Worm (Caenorhabditis elegans) whole organism, L2 larva: ENCODE data around the gene F55G11.2.
A peak's percentile ranks its signal among the peaks of the same experiment; 100 is the strongest.

Experiments used
- C34F6.9 ChIP-seq: fragments of 150-350 bp; optimal IDR thresholded peaks from 2 replicates; lab custom pipeline; 2014; ENCODE audit warnings: missing biosample characterization, missing genetic modification characterization
- F13H6.1 ChIP-seq: sonication (generic microtip); optimal IDR thresholded peaks from 2 replicates; lab custom pipeline; 2016; ENCODE audit warnings: missing genetic modification characterization, missing compliant biosample characterization
- R02D3.7 ChIP-seq: fragments of 150-350 bp; optimal IDR thresholded peaks from 2 replicates; lab custom pipeline; 2014; ENCODE audit warnings: missing biosample characterization, missing genetic modification characterization
- alr-1 ChIP-seq: fragments of 150-350 bp; optimal IDR thresholded peaks from 2 replicates; lab custom pipeline; 2014; ENCODE audit warnings: missing biosample characterization, missing genetic modification characterization
- blmp-1 ChIP-seq: sonication (generic microtip); optimal IDR thresholded peaks from 2 replicates; lab custom pipeline; 2017; ENCODE audit warnings: missing genetic modification characterization, mild to moderate bottlenecking, missing compliant biosample characterization, antibody characterized with exemption, moderate library complexity; ENCODE audit not compliant: insufficient read depth
- crh-2 ChIP-seq: sonication (generic microtip); optimal IDR thresholded peaks from 2 replicates; lab custom pipeline; 2017; ENCODE audit warnings: missing biosample characterization, missing genetic modification characterization
- dmd-4 ChIP-seq: sonication (generic microtip); optimal IDR thresholded peaks from 2 replicates; lab custom pipeline; 2017; ENCODE audit warnings: missing biosample characterization, missing genetic modification characterization
- elt-1 ChIP-seq: fragments of 150-350 bp; optimal IDR thresholded peaks from 2 replicates; lab custom pipeline; 2014; ENCODE audit warnings: missing biosample characterization, missing genetic modification characterization
- elt-3 ChIP-seq: sonication (generic microtip); optimal IDR thresholded peaks from 2 replicates; lab custom pipeline; 2017; ENCODE audit warnings: missing biosample characterization, missing genetic modification characterization
- fos-1 ChIP-seq: fragments of 150-350 bp; optimal IDR thresholded peaks from 2 replicates; lab custom pipeline; 2014; ENCODE audit warnings: missing biosample characterization, missing genetic modification characterization
- lsy-2 ChIP-seq, 2 experiments: fragments of 150-350 bp in 1 of 2; sonication (generic microtip) in 1 of 2; optimal IDR thresholded peaks; 2 replicates each; lab custom pipeline; 2014 to 2017; ENCODE audit warnings: missing biosample characterization in 2 of 2, missing genetic modification characterization in 2 of 2
- mbf-1 ChIP-seq: sonication (generic microtip); optimal IDR thresholded peaks from 2 replicates; lab custom pipeline; 2017; ENCODE audit warnings: missing biosample characterization, missing genetic modification characterization
- nhr-10 ChIP-seq: sonication (generic microtip); optimal IDR thresholded peaks from 2 replicates; lab custom pipeline; 2017; ENCODE audit warnings: missing biosample characterization, missing genetic modification characterization
- nhr-11 ChIP-seq: fragments of 150-350 bp; optimal IDR thresholded peaks from 2 replicates; lab custom pipeline; 2014; ENCODE audit warnings: missing biosample characterization, missing genetic modification characterization
- nhr-12 ChIP-seq: fragments of 150-350 bp; optimal IDR thresholded peaks from 2 replicates; lab custom pipeline; 2014; ENCODE audit warnings: missing biosample characterization, missing genetic modification characterization
- nhr-21 ChIP-seq: fragments of 150-350 bp; optimal IDR thresholded peaks from 2 replicates; lab custom pipeline; 2014; ENCODE audit warnings: missing biosample characterization, missing genetic modification characterization
- nhr-23 ChIP-seq: fragments of 150-350 bp; optimal IDR thresholded peaks from 2 replicates; lab custom pipeline; 2014; ENCODE audit warnings: missing biosample characterization, missing genetic modification reagents, missing genetic modification characterization
- nhr-237 ChIP-seq: fragments of 150-350 bp; optimal IDR thresholded peaks from 2 replicates; lab custom pipeline; 2014; ENCODE audit warnings: missing biosample characterization, missing genetic modification characterization
- nhr-25 ChIP-seq: fragments of 150-350 bp; sonication (generic microtip); optimal IDR thresholded peaks from 3 replicates; lab custom pipeline; 2014; ENCODE audit warnings: missing biosample characterization, missing genetic modification characterization
- nhr-6 ChIP-seq: fragments of 150-350 bp; optimal IDR thresholded peaks from 2 replicates; lab custom pipeline; 2014; ENCODE audit warnings: missing biosample characterization, missing genetic modification characterization
- sem-4 ChIP-seq: fragments of 150-350 bp; optimal IDR thresholded peaks from 2 replicates; lab custom pipeline; 2014; ENCODE audit warnings: missing biosample characterization, missing genetic modification reagents, missing genetic modification characterization
- sma-3 ChIP-seq: sonication (generic microtip); optimal IDR thresholded peaks from 2 replicates; lab custom pipeline; 2016; ENCODE audit warnings: missing genetic modification reagents, missing genetic modification characterization, missing compliant biosample characterization
- sma-9 ChIP-seq, 2 experiments: fragments of 150-350 bp in 1 of 2; sonication (generic microtip) in 1 of 2; optimal IDR thresholded peaks; 2 replicates each; lab custom pipeline; 2014 to 2016; ENCODE audit warnings: missing genetic modification characterization in 2 of 2, mild to moderate bottlenecking in 1 of 2, missing biosample characterization in 1 of 2, missing compliant biosample characterization in 1 of 2, missing genetic modification reagents in 1 of 2, moderate library complexity in 1 of 2
- unc-39 ChIP-seq: fragments of 150-350 bp; optimal IDR thresholded peaks from 2 replicates; lab custom pipeline; 2014; ENCODE audit warnings: missing biosample characterization, missing genetic modification characterization
- ztf-1 ChIP-seq: fragments of 200-800 bp; sonication (Bioruptor generic); conservative IDR thresholded peaks from 2 replicates; pipeline ENCODE4 v1.3.6; 2022; ENCODE audit warnings: missing genetic modification characterization, missing compliant biosample characterization
- ztf-4 ChIP-seq: fragments of 150-350 bp; optimal IDR thresholded peaks from 2 replicates; lab custom pipeline; 2014; ENCODE audit warnings: missing biosample characterization, missing genetic modification characterization

F55G11.2 gene

DNA sequence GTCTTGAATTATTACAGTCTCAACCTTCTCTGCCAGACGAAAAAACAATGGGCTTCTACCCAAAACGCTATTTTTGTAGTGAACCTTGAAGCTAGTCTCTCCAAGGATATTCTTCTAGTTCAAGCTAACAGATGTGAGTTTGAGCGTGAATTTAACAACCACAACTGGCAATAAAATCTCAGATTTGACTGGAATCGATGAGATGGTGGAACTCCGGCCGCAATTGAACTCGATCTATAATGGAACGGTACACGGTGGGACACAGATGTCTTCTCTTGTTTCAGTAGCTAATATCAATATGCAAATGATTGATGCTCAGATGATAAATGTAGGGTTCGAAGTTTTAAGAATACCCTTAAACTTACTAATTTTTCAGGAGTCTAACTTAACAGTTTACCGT lies 8.6 kb upstream of the F55G11.2 start:
- TF ChIP-seq lsy-2 (tag; optimal IDR thresholded peaks at IDR 0.05; lab: Kevin White, UChicago) (no peak), elt-1 (tag; lab: Kevin White, UChicago) (no peak), fos-1 (tag; lab: Kevin White, UChicago) (no peak), sma-9 (GFP tag; optimal IDR thresholded peaks at IDR 0.05; lab: Kevin White, UChicago) (no peak), sma-9 (tag; optimal IDR thresholded peaks at IDR 0.05; lab: Kevin White, UChicago) (no peak), sma-3 (GFP tag; lab: Kevin White, UChicago) (no peak), crh-2 (tag; lab: Kevin White, UChicago) (no peak), alr-1 (tag; lab: Kevin White, UChicago) (no peak)

DNA sequence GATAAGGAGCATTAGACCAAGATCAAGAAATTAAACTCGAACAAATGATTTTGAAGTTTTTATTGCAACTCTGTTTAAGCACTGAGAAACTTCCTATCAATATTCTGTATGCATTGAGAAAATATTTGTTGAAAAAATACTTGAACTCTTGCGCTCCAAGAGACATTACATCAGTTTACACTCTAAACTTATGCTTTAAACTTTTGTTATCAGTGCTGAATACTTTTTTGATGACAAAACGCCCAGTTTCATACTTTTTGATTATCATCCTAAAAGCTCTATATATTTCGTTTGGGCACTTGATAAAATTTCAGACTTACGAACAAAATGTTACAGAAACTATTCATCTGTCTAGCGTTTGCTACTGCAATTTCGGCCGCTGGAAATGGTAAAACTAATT lies 6.9 kb upstream of the F55G11.2 start, which contains the start of gene dod-17:
dod-17 (plus strand) TSS at position 323 of the 400 bp plus-strand sequence.
- peak; percentile 56 for TF ChIP-seq fos-1 (tag; lab: Kevin White, UChicago)
- no peak for TF ChIP-seq crh-2 (tag; lab: Kevin White, UChicago)
- TF ChIP-seq nhr-11: no peak
- TF ChIP-seq dmd-4 (tag; lab: Kevin White, UChicago): no peak
- TF ChIP-seq C34F6.9 (tag; lab: Kevin White, UChicago): no peak

DNA sequence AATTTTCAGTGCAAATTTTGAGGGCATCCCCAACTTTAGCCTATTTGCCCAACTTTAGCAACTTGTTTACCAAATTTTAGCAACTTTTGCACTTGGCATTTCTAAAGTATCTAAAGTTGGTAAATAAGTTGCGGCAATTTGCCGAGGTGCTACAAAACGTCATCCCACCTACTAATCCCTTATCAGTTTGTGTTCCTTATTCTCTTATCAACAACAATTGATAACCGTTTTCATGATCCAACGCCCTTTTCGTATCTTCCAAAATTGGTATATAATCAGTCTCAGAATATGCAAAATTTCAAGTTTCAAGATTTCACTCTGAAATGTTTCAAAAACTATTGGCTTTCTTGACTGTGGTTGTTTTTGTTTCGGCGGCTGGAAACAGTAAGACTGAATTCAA lies 4.2 kb upstream of the F55G11.2 start, which contains the start of gene F55G11.4:
F55G11.4 (plus strand) TSS at position 289 of the 400 bp plus-strand sequence.
- TF ChIP-seq sma-9 (GFP tag; optimal IDR thresholded peaks at IDR 0.05; lab: Kevin White, UChicago): peak; percentile 10
- no peak for TF ChIP-seq sma-9 (tag; optimal IDR thresholded peaks at IDR 0.05; lab: Kevin White, UChicago)
- peak; percentile 43 for TF ChIP-seq fos-1 (tag; lab: Kevin White, UChicago)
- no peak for TF ChIP-seq nhr-12 (tag; lab: Kevin White, UChicago)
- no peak for TF ChIP-seq R02D3.7 (tag; lab: Kevin White, UChicago)
- TF ChIP-seq nhr-6: no peak
- no peak for TF ChIP-seq nhr-23
- TF ChIP-seq, all 48 proteins: peak for 2

DNA sequence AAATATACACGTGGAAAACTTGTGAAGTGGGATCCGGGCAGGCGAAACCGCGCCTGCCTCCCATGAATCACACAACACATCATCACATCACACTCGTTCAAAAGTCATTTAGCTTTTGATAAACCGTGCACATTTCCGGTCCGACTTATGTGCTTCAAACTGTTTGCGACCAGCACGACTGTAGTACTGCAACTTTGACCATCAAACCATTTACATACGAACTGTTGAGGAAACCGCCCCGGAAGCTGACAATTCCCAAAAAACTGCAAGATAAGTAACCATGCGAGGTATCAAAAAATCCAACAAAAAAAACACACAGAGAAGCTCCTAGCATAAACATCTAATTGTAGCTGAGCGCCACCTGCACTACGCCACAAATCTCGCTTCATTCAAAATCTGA lies 3.7 kb upstream of the F55G11.2 start:
- TF ChIP-seq lsy-2 (tag; optimal IDR thresholded peaks at IDR 0.05; lab: Kevin White, UChicago) (no peak), R02D3.7 (tag; lab: Kevin White, UChicago) (no peak), blmp-1 (no peak), unc-39 (tag; lab: Kevin White, UChicago) (no peak), mbf-1 (tag; lab: Kevin White, UChicago) (no peak), nhr-237 (tag; lab: Kevin White, UChicago) (no peak), nhr-25 (tag; lab: Kevin White, UChicago) (no peak), nhr-10 (no peak)

DNA sequence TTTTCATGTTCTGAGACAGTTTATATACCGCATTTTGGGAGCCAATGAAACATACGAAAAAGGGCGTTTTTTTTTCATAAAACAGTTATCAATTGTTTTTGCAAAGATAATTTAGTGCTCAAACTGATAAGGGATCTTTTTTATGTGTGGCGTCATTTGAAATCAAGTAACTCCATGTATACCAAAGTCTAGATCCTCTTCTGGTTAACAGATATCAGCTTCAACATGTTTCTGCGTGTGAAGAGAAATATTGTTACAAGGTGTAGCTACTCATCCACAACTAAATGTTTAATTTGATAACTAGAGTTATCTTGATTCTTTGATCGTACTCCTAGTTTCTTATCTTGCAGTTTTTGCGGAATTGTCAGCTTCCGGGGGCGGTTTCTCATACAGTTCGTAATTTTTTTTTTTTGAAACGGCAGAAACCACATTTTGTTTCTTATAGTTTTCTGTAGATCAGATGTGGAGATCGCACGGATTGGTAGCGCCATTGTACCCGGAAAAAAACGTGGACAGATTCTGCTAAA lies 3.0 kb upstream of the F55G11.2 start:
- TF ChIP-seq ztf-4 (tag; lab: Kevin White, UChicago) (no peak), elt-1 (tag; lab: Kevin White, UChicago) (no peak), fos-1 (tag; lab: Kevin White, UChicago) (peak; percentile 41)
- TF ChIP-seq, all 48 proteins: peak for 1

DNA sequence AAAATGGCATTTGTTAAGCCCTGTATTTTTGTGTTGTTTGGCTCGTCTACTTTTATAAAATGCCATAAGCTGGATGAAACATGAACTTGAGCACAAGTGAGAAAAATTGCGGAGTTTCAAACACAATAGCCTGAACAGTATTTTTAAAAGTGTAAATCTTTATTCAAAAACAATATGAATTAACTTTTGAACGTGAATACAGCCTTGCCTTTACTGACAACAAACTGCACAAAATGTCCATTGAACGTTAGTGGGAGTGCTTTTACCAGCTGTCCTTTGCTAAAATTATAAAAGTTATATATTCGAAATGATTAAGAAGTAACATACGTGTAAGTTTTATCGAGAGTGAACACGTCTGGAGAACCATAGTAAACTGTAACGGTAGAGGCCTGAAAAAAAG lies 1.8 kb downstream of the F55G11.2 start:
- no peak for TF ChIP-seq F13H6.1 (tag; lab: Kevin White, UChicago)
- no peak for TF ChIP-seq sma-3 (GFP tag; lab: Kevin White, UChicago)
- TF ChIP-seq sem-4 (tag; lab: Kevin White, UChicago): no peak
- no peak for TF ChIP-seq nhr-21 (tag; lab: Kevin White, UChicago)
- no peak for TF ChIP-seq nhr-25 (tag; lab: Kevin White, UChicago)
- TF ChIP-seq elt-3: no peak
- TF ChIP-seq R02D3.7 (tag; lab: Kevin White, UChicago): no peak
- TF ChIP-seq, all 48 proteins: peak for 0

DNA sequence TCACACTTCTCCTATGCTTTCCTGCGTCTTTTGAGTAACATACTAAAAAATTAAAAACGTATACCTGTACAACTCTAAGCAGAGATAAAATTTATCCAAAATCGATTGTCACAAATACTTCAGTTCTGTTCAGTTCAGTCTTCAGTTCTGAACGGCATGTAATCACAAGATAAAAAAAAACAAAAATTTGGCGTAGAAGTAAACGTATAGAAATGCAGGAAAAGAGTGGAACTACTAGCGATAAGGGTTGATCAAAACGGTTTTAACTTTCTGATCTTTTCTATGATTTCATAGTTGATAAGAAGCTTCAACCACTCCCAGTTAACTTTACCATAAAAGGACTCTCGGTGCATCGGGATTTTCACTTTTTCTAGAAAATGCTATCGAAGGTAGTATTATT lies 4.0 kb downstream of the F55G11.2 start, which contains the start of gene dod-22:
dod-22 (plus strand) TSS at position 301 of the 400 bp plus-strand sequence.
- TF ChIP-seq fos-1 (tag; lab: Kevin White, UChicago): peak; percentile 21
- TF ChIP-seq ztf-1 (GFP tag; lab: Robert Waterston, UW): no peak
